Fruit fly (Drosophila melanogaster): ENCODE measurements around the gene scny.
A peak's percentile ranks its signal among the peaks of the same experiment; 100 is the strongest.

scny gene

dm6 chr3L:5797274-5797673 is 28.5 kb downstream of the scny start:
- no peak for TF ChIP-seq CG10348 (GFP tag; IDR thresholded peaks at IDR 0.05)
- TF ChIP-seq CG34367 (tag; optimal IDR thresholded peaks at IDR 0.05), result no peak
- TF ChIP-seq Pif1B (GFP tag; optimal IDR thresholded peaks at IDR 0.05), result no peak
- TF ChIP-seq CG13204 (GFP tag; optimal IDR thresholded peaks at IDR 0.05), result no peak
- TF ChIP-seq D1 (tag; optimal IDR thresholded peaks at IDR 0.05), result no peak
- no peak for TF ChIP-seq Snoo (tag; optimal IDR thresholded peaks at IDR 0.05)
- no peak for TF ChIP-seq CG9948 (tag; optimal IDR thresholded peaks at IDR 0.05)
- no peak for TF ChIP-seq Pif1A (GFP tag; optimal IDR thresholded peaks at IDR 0.05)
- TF ChIP-seq CG4496 (GFP tag; IDR thresholded peaks at IDR 0.05), result no peak
- TF ChIP-seq EcR (GFP tag; optimal IDR thresholded peaks at IDR 0.05), result no peak
- TF ChIP-seq fd96Ca (GFP tag; IDR thresholded peaks at IDR 0.05), result no peak
- no peak for TF ChIP-seq Ets98B (GFP tag; IDR thresholded peaks at IDR 0.05)

- TF ChIP-seq EcR (GFP tag; optimal IDR thresholded peaks at IDR 0.05), result peak; percentile 89
- TF ChIP-seq CG9948 (tag; optimal IDR thresholded peaks at IDR 0.05), result no peak
- peak; percentile 15 for TF ChIP-seq gl (tag; optimal IDR thresholded peaks at IDR 0.05)
- no peak for TF ChIP-seq Snoo (tag; optimal IDR thresholded peaks at IDR 0.05)
- 0 out of 2 replicates have a peak, but pooled peaks have one; percentile 20 for TF ChIP-seq CG10348 (GFP tag; IDR thresholded peaks at IDR 0.05)
- TF ChIP-seq Ets98B (GFP tag; IDR thresholded peaks at IDR 0.05), result peak; percentile 46; the same call in 1 of the 2 replicates
- 0 out of 2 replicates have a peak, but pooled peaks have one; percentile 17 for TF ChIP-seq CG32121 (GFP tag; IDR thresholded peaks at IDR 0.05)
- peak; percentile 84 for TF ChIP-seq CG4496 (GFP tag; IDR thresholded peaks at IDR 0.05)
- TF ChIP-seq CG12605 (GFP tag; IDR thresholded peaks at IDR 0.05), result peak; percentile 32; the same call in 1 of the 2 replicates
- no peak for TF ChIP-seq CG17806 (tag; optimal IDR thresholded peaks at IDR 0.05)
Measured at dm6 chr3L:5802063-5802531, 33.3 kb downstream of the scny start.

dm6 chr3L:5802733-5803132 is 33.9 kb downstream of the scny start, which contains the start of gene CG42272:
Gene CG42272 (plus strand): TSS chr3L:5803033.
- TF ChIP-seq rn (GFP tag; IDR thresholded peaks at IDR 0.05) (no peak), fd96Ca (GFP tag; IDR thresholded peaks at IDR 0.05) (no peak), CG4496 (GFP tag; IDR thresholded peaks at IDR 0.05) (no peak)

DNA sequence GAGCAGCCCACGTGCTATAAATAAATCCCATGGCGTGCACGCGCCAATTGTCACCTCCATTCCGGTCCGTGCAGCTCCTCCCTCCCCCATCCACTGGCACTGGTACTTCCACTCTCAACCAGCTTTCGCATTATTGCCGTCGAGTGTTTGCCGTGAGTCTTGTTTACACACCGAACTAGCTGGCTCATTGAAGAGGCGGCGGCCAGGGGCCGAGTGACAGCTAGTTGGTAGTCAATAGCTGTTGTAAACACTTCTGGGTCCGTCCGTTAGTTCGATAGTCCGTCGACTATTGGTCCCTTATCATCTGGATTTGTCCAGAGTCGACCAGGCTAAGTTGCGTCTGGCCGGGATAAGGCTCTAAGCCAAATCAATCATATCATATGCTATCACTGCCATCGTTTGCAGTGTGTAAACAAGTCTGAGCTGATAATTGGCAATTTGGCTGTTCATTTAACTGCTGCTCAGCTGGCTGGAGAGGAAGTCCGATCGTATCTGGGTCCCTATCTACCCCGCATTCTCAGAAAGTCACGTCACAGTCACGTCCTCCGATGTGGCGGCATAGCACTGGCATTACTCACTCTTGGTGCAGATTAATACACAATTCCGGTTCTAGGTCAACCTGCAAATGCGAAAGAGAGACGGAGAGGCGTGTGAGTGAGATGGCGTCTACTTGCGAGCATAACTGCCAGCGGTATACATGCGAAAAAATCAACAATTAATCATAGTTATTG is 38.7 kb downstream of the scny start:
- TF ChIP-seq Snoo (tag; optimal IDR thresholded peaks at IDR 0.05), result no peak
- no peak for TF ChIP-seq CG13204 (GFP tag; optimal IDR thresholded peaks at IDR 0.05)
- no peak for TF ChIP-seq CG34367 (tag; optimal IDR thresholded peaks at IDR 0.05)
- TF ChIP-seq CG32121 (GFP tag; IDR thresholded peaks at IDR 0.05), result peak; percentile 68; the same call in 1 of the 2 replicates
- peak; percentile 75; the same call in 2 of the 3 replicates for TF ChIP-seq CG4496 (GFP tag; IDR thresholded peaks at IDR 0.05)
- peak; percentile 50 for TF ChIP-seq CG14655 (GFP tag; optimal IDR thresholded peaks at IDR 0.05)
- peak; percentile 37 for TF ChIP-seq gl (tag; optimal IDR thresholded peaks at IDR 0.05)
- no peak for TF ChIP-seq rn (GFP tag; IDR thresholded peaks at IDR 0.05)
- TF ChIP-seq CG17806 (tag; optimal IDR thresholded peaks at IDR 0.05), result no peak
- peak; percentile 14 for TF ChIP-seq Pif1B (GFP tag; optimal IDR thresholded peaks at IDR 0.05)
- no peak for TF ChIP-seq CG12605 (GFP tag; IDR thresholded peaks at IDR 0.05)
- TF ChIP-seq CG15710 (tag; optimal IDR thresholded peaks at IDR 0.05), result peak; percentile 4
- no peak for TF ChIP-seq CG8159 (tag; optimal IDR thresholded peaks at IDR 0.05)
- TF ChIP-seq CG8301 (tag; optimal IDR thresholded peaks at IDR 0.05), result peak; percentile 23
- peak; percentile 37 for TF ChIP-seq EcR (GFP tag; optimal IDR thresholded peaks at IDR 0.05)
- TF ChIP-seq Pif1A (GFP tag; optimal IDR thresholded peaks at IDR 0.05), result peak; percentile 13
- no peak for TF ChIP-seq CG9948 (tag; optimal IDR thresholded peaks at IDR 0.05)
- no peak for TF ChIP-seq CG10348 (GFP tag; IDR thresholded peaks at IDR 0.05)
- TF ChIP-seq Ets98B (GFP tag; IDR thresholded peaks at IDR 0.05), result peak; percentile 35; the same call in 1 of the 2 replicates
- no peak for TF ChIP-seq D1 (tag; optimal IDR thresholded peaks at IDR 0.05)
- peak; percentile 65; the same call in 2 of the 3 replicates for TF ChIP-seq fd96Ca (GFP tag; IDR thresholded peaks at IDR 0.05)

DNA sequence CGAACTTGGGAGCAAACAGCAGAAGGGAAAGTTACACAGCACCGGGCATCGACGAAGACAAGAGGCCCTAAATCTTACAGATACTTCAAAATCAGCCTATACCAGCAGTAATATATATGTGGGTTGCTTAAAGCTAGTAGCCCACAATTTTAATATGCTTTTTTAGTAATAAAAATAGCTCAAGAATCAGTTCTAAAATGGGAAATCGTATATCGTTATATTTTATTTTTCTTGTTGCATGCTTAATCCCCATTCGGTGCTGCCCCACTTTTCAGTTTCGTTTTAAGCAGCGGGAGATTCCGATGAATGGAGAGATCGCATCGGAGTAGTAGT is 39.3 kb downstream of the scny start:
- peak; percentile 89 for TF ChIP-seq CG8159 (tag; optimal IDR thresholded peaks at IDR 0.05)
- peak; percentile 62 for TF ChIP-seq CG13204 (GFP tag; optimal IDR thresholded peaks at IDR 0.05)
- TF ChIP-seq Pif1A (GFP tag; optimal IDR thresholded peaks at IDR 0.05), result peak; percentile 88
- peak; percentile 50 for TF ChIP-seq D1 (tag; optimal IDR thresholded peaks at IDR 0.05)
- no peak; the same call in 1 of the 3 replicates for TF ChIP-seq CG4496 (GFP tag; IDR thresholded peaks at IDR 0.05)
- peak; percentile 23 for TF ChIP-seq EcR (GFP tag; optimal IDR thresholded peaks at IDR 0.05)
- TF ChIP-seq CG9948 (tag; optimal IDR thresholded peaks at IDR 0.05), result peak; percentile 85
- TF ChIP-seq gl (tag; optimal IDR thresholded peaks at IDR 0.05), result peak; percentile 59
- peak; percentile 79 for TF ChIP-seq CG17806 (tag; optimal IDR thresholded peaks at IDR 0.05)
- TF ChIP-seq CG12605 (GFP tag; IDR thresholded peaks at IDR 0.05), result peak; percentile 11; the same call in 1 of the 2 replicates
- peak; percentile 87 for TF ChIP-seq CG8301 (tag; optimal IDR thresholded peaks at IDR 0.05)
- no peak for TF ChIP-seq rn (GFP tag; IDR thresholded peaks at IDR 0.05)
- TF ChIP-seq fd96Ca (GFP tag; IDR thresholded peaks at IDR 0.05), result peak; percentile 87
- TF ChIP-seq CG10348 (GFP tag; IDR thresholded peaks at IDR 0.05), result 0 out of 2 replicates have a peak, but pooled peaks have one; percentile 31
- peak; percentile 87 for TF ChIP-seq CG14655 (GFP tag; optimal IDR thresholded peaks at IDR 0.05)
- peak; percentile 62 for TF ChIP-seq Ets98B (GFP tag; IDR thresholded peaks at IDR 0.05)
- peak; percentile 78 for TF ChIP-seq Pif1B (GFP tag; optimal IDR thresholded peaks at IDR 0.05)
- TF ChIP-seq Snoo (tag; optimal IDR thresholded peaks at IDR 0.05), result peak; percentile 55
- peak; percentile 86 for TF ChIP-seq CG15710 (tag; optimal IDR thresholded peaks at IDR 0.05)
- no peak; the same call in 1 of the 2 replicates for TF ChIP-seq CG32121 (GFP tag; IDR thresholded peaks at IDR 0.05)
- peak; percentile 75 for TF ChIP-seq CG34367 (tag; optimal IDR thresholded peaks at IDR 0.05)

Measured in whole organism, pupa.